Fruit fly (Drosophila melanogaster) whole organism: ENCODE measurements around the gene Acp76A.

Experiments
- CG8478 ChIP-seq: fragments of >200 bp; optimal IDR thresholded peaks from 2 replicates; lab custom pipeline; 2018; ENCODE audit warnings: inconsistent platforms
- Dll ChIP-seq: fragments of >200 bp; optimal IDR thresholded peaks from 2 replicates; lab custom pipeline; 2017
- EcR ChIP-seq, 2 experiments: fragments of >200 bp; optimal IDR thresholded peaks; 2 replicates each; lab custom pipeline; 2017; ENCODE audit warnings: missing biosample characterization in 2 of 2, missing genetic modification characterization in 2 of 2, missing genetic modification reagents in 2 of 2
- pan ChIP-seq: fragments of >200 bp; optimal IDR thresholded peaks from 2 replicates; lab custom pipeline; 2017

DNA sequence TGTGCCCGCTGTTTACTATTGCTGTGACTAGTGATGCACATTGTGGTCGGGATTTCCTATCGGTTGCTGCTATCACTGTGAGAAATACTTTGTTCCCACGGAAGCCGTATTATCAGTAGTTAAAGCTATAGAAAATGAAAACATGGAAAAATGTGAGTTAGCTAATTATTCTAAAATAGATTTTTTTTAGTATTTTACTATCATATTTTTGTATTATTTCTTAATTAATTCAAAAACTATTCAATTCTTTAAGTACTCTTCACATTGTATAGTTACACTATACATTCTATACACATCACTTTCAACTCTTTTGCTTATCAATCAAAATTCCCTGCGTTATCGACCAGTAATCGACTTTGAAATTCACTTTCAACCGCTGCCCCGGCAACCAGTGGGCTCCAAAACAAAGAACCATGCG lies 45.8 kb upstream of the Acp76A start, which contains the start of the genes Naxd and CG14079:
- no peak for TF ChIP-seq CG8478 (lab: Kevin White, UChicago)
- no peak for TF ChIP-seq pan (lab: Kevin White, UChicago)
- no peak for TF ChIP-seq Dll
- TF ChIP-seq EcR (GFP tag; optimal IDR thresholded peaks at IDR 0.05; lab: Kevin White, UChicago), result no peak
